Worm (Caenorhabditis elegans): ENCODE data around the gene fax-1.

fax-1 gene

ce11 chrX:3216698-3217097 lies 17.5 kb upstream of the fax-1 start:
- TF ChIP-seq lin-54 (GFP tag; optimal IDR thresholded peaks at IDR 0.05) (no peak), pha-4 (tag; optimal IDR thresholded peaks at IDR 0.05) (no peak), F33H1.4 (GFP tag; IDR thresholded peaks at IDR 0.05) (no peak), ztf-25 (GFP tag; IDR thresholded peaks at IDR 0.05) (no peak), cebp-1 (GFP tag; IDR thresholded peaks at IDR 0.05) (no peak), cebp-1 (tag; optimal IDR thresholded peaks at IDR 0.05) (peak; percentile 80), zim-3 (tag; optimal IDR thresholded peaks at IDR 0.05) (no peak)

DNA sequence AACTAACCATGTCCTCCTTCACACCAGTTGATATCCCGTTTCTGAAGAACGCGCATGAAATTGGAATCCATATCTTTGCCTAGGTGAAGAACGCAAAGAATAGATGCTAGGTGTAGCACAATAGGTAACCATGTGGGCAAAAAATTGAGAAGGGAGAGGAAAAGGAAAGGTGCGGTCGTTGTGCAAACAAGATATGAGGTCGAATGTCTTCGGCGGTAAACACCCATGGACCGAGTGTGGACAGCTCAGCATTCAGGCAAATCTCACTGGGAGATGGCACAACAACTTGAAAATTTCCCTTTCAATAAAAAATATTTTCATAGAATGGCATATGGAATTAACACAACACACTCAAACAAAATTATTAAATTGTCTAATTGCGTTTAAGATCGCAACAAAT lies 10.4 kb upstream of the fax-1 start, which contains the start of gene F28B4.4:
Gene F28B4.4 (minus strand): TSS at position 101 of the 400 bp plus-strand sequence.
- TF ChIP-seq lag-1 (GFP tag; IDR thresholded peaks at IDR 0.05) (no peak), ama-1 (optimal IDR thresholded peaks at IDR 0.05) (no peak), ama-1 (GFP tag; optimal IDR thresholded peaks at IDR 0.05) (no peak), rec-8 (tag; optimal IDR thresholded peaks at IDR 0.05) (no peak), atf-7 (tag; optimal IDR thresholded peaks at IDR 0.05) (no peak), D2030.7 (GFP tag; IDR thresholded peaks at IDR 0.05) (no peak), nhr-179 (tag; optimal IDR thresholded peaks at IDR 0.05) (no peak), egrh-3 (GFP tag; IDR thresholded peaks at IDR 0.05) (no peak), F37B4.10 (GFP tag; IDR thresholded peaks at IDR 0.05) (no peak), ceh-79 (tag; optimal IDR thresholded peaks at IDR 0.05) (no peak), ztf-22 (GFP tag; optimal IDR thresholded peaks at IDR 0.05) (no peak), F22D6.2 (tag; optimal IDR thresholded peaks at IDR 0.05) (no peak), sdz-38 (tag; optimal IDR thresholded peaks at IDR 0.05) (no peak), egl-18 (GFP tag; IDR thresholded peaks at IDR 0.05) (no peak)

DNA sequence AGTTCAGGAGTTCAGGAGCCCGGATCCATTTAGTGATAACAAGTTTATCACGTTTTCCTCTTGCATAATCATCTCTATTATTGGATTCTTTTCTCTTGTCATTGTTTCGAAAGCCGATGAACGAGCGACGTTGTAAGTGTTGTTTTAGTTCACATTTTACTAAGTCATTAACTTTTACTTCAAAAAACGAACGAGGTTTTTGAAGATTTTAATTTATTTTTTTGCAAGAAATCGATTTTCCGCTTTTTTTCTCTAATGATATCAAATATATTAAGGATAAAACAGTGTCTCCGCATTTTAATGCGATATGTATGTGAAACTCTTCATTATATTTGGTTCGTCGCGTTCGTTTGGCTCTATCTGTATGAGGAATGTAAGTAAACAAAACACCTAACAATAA lies 5.6 kb upstream of the fax-1 start, which contains the start of gene F28B4.1:
Gene F28B4.1 (plus strand): TSS at position 301 of the 400 bp plus-strand sequence.
- no peak for TF ChIP-seq ztf-22 (GFP tag; optimal IDR thresholded peaks at IDR 0.05)
- TF ChIP-seq fkh-3 (tag; optimal IDR thresholded peaks at IDR 0.05): no peak
- TF ChIP-seq ztf-3 (GFP tag; optimal IDR thresholded peaks at IDR 0.05): no peak
- TF ChIP-seq lsl-1 (GFP tag; optimal IDR thresholded peaks at IDR 0.05): no peak

DNA sequence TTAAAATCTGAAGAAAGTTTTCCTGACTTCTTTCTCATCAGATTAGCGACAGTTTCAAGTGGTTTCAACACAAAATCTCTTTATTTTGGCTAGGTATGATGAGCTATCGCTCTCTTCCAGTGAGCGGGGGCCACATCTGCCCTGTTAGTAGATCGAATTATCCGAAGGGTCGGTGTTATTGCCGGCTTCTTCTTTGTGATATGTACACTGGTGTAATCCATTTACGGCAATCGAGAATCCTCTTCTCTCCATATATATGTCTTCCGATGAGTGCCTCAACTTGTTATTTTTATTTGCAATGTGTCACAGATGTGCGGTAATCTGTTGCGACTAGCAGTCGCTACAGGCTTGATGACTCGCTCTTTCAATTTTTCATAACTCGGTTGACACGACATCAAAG lies 3.2 kb upstream of the fax-1 start:
- TF ChIP-seq ztf-18 (tag; optimal IDR thresholded peaks at IDR 0.05) (no peak), ztf-28 (GFP tag; IDR thresholded peaks at IDR 0.05) (no peak), D2030.7 (GFP tag; IDR thresholded peaks at IDR 0.05) (no peak)

DNA sequence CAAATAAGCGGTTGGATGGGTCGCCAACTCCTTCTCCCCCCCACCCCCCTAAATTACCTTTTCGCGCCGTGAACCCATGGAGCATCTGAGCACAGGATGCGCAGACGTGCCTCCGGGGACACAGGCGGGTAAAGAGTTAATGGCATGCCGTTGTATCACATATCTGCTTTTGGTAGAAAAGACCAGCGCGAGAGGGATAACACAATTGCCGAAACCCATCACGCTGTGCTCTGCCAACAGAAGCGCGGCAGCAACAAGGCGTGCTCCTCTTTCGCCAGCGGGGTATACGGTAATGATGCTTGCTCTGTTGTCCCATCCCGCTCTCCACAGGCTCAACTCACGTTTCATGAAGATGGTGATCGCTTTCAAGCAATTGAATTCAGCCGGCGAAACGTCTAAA lies 1.8 kb downstream of the fax-1 start:
- TF ChIP-seq attf-6 (GFP tag; IDR thresholded peaks at IDR 0.05): no peak
- TF ChIP-seq zfh-2 (GFP tag; conservative IDR thresholded peaks at IDR 0.05): peak; percentile 80
- TF ChIP-seq ceh-91 (GFP tag; IDR thresholded peaks at IDR 0.05): no peak

DNA sequence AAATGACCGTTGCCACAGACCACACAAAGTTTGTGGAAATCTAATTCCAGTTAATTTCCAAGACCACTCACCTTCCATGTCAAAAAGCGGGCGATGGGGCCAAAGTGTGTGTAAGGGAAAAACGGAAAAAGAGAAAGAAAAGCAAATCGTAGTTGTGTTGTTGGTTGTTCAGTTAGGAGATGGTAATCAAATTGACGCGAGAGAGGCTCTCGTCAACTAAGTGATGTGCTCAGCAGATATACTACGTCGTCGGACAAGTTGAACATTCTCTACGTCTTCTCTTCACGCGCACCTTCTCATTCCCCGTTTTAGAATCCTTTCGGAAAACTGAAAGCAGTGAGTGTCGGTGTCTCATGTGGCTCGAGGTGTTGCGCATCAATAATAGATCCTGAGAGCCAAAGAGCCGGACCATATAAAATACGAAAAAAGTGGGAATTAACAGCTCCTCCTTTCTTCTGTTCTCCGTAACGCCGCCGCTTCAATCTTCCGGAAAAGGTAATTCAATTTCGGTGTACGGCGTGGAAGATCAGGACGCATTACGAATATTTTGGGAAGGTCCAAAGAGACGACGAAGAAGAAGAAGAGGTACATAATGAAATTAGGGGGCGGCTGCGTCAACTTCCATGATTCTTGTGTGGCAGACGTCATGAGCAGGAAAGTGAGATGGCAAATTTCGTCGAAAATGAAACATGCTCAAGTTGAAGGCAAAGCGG lies 7.6 kb downstream of the fax-1 start:
- TF ChIP-seq bed-1 (GFP tag; IDR thresholded peaks at IDR 0.05): no peak
- TF ChIP-seq F23B12.7 (tag; optimal IDR thresholded peaks at IDR 0.05; ENCODE audit: insufficient read depth): no peak
- TF ChIP-seq ccch-3 (GFP tag; optimal IDR thresholded peaks at IDR 0.05): no peak
- no peak for TF ChIP-seq B0261.1 (tag; optimal IDR thresholded peaks at IDR 0.05)
- TF ChIP-seq zfh-2 (GFP tag; conservative IDR thresholded peaks at IDR 0.05): peak; percentile 20; the same call in 1 of the 2 replicates
- no peak for TF ChIP-seq ceh-91 (GFP tag; IDR thresholded peaks at IDR 0.05)
- TF ChIP-seq ZK185.1 (tag; optimal IDR thresholded peaks at IDR 0.05; ENCODE audit: poor library complexity, severe bottlenecking): no peak
- TF ChIP-seq ztf-25 (GFP tag; IDR thresholded peaks at IDR 0.05): no peak
- TF ChIP-seq K12H6.12 (tag; optimal IDR thresholded peaks at IDR 0.05): peak; percentile 29
